Fruit fly (Drosophila melanogaster): ENCODE results near the gene corolla.
A peak's percentile ranks its signal among the peaks of the same experiment; 100 is the strongest.

Gene corolla

DNA sequence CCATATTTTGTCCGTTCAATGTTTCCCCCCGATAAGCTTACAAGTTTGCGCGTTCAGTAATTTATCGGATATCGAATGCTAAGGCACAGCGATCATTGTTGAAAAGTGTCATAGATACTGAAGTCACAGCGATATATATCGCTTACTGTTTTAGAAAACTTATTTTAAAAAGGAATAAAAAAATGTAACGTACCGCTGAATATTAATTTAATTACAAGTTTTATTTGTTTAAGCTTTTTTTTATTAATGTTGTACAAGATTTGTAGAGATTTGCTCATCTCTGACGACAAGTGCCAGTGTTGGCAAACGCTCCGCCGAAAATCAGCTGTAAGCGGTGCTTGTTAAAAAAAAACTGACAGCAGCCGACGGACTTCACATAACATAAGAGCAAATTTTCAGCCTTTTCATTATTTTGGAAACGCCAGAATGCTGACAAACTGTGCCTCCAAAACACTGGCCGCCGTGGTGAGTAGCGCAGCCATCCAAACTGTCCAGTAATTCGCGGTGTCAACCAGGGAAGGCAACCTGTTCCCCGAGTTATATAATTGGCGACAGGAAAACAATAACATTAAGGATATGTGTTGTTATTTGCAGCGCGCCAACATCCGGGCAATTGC is at the start of gene corolla, which contains the start of gene ND-24:
Gene corolla (minus strand): TSS at position 52 of the 617 bp plus-strand sequence.
Gene ND-24 (plus strand): TSS at position 94 of the 617 bp plus-strand sequence.
- TF ChIP-seq noc (tag; optimal IDR thresholded peaks at IDR 0.05), result peak; percentile 71

DNA sequence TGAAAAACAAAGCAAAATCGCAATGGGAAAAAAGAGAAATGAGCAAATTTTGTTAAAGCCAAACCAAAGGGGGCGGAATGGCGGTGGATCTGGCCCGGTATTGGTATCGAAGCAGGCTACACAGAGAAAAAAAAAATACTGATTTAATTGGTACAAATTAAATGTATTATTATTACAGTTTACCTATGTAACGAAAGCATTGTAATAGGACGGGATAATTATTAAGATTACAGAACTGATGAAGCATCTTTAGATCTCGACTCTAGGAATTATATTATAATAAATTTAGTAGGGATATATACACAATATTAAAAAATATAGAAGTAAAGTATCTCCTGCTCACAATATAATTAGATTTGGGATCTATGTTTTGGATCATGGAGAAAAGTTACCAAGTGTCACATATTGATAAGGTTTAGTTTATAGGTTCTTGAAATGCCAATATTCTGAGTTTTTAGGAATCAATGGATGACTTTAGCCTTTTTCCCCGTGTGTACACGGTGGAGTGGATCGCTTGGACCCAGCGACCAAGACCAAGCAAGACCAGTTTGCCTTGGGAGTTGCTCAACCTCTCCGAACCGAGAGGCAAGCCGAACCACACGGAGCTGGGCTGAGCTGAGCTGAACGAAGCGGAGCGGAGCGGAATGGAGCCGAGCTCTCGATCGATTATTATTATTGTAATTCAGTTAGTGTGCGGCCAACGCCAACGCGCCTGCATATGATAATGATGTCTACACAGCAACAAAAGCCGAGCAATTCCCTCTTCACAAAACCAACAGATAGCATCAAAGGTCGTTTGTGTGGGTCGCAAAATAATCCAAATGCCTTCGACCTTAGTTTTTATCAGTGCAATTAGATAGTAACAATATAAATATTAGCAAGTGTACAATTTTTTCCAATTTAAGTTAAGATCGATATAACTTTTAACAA is 48.1 kb upstream of the corolla start:
- TF ChIP-seq noc (tag; optimal IDR thresholded peaks at IDR 0.05), result peak; percentile 19

DNA sequence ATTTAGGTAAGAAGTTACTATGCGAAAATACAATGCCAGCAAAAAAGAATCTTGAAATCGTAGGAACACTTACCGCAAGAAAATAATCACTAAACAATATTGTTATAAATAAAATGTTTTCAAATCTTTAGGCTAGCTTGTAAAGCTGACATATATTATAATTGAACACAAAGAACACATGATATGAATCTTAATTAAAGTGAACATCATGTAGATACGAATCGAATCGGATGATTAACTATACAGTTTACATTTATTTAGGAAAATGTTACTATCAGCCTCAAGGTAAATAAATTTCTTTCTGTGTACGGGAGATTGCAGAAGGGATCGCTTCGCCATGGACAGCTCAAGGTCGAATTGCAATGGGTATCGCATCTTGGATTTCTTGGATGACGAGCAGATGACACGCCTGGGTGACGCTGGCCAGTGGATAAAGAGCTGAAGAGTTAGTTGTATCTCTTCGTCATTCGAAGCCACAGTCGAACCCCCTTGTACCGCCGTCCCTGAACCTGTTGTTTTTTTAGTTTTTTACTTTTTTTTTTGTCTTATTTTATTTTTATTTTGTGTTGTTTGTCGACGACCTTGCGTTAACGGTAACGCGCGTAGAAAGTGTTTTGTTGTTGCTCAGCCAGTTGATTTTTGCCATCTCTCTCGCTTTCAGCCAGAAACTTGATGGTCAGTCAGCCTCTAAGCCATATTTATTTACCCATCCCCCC is 46.3 kb upstream of the corolla start:
- TF ChIP-seq noc (tag; optimal IDR thresholded peaks at IDR 0.05), result no peak

DNA sequence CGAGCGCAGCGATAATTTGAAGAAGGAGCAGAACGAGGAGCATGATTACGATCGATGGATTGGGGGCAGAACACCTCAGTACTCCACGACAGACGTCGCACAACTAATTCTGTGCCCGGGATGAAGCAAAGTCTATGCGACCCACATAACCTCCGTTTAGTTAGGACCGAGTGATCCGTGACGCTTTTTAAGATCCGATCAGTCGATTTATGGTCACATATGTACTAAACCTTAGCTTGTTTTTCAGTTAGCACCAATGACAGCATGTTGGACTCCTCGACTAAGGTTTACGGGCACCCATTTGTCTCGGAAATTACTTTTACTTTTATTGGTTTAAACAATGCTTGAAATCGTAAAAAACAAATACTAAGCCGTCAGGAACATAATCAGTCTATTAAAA is 39.9 kb upstream of the corolla start, which contains the start of gene CG12990:
Gene CG12990 (minus strand): TSS at position 101 of the 400 bp plus-strand sequence.
- TF ChIP-seq noc (tag; optimal IDR thresholded peaks at IDR 0.05), result no peak

DNA sequence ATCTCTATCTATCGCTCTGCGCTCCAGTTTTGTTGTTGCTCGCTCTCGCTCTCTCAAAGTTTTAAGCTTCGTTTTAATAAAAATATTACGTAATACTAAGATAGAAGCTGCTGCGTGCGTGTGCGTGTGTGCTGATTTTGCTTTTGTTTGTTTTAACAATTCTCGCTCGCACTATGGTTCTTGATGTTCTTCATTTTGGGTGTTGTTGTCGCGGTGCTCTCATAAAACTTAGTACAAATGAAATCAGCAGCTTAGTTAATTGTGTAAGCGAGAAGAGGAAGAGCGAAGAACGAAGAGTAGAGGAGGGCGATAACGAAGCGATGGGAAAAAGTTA is 27.2 kb upstream of the corolla start:
- TF ChIP-seq noc (tag; optimal IDR thresholded peaks at IDR 0.05), result peak; percentile 41

DNA sequence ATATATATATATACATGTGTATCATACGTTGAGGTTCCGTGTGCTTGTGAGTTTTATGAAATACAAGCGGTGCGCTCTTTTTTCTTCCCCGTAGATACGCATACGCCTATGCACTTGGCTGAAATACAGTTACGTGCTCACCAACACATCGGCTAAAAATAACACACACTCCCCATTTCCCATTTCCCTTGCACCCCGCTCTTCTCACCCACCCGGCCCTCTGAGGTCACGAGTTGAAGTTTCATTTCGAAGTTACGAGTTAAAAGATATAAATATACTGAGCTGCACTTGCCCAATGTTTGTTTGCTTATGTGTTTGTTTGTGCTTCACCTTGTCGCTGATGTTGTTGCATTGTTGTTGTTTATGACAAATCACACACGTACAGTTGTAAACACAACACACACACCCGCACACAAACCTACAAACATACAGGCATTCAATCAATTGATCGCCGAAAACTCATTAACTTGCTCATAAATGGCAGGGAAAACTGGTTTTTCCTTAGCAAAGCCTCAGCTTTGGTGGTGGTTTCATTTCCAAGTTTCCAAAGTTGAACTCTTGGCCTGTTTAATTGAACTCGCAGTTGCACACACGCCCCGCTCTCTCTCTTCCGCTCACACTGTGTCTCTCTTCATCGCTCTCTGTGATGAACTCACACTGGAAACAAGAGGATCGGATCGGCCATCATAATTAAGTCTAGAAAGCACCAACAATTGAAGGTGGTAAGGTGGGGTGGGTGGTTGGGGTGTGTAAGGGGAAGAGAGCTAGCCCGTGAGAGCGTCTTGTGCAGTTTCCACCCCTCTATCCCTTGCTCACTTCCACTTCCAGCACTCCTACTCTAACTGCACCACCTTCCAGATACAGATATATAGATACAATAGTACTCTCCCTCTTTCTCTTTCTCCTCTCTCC is 26.6 kb upstream of the corolla start:
- TF ChIP-seq noc (tag; optimal IDR thresholded peaks at IDR 0.05), result no peak

DNA sequence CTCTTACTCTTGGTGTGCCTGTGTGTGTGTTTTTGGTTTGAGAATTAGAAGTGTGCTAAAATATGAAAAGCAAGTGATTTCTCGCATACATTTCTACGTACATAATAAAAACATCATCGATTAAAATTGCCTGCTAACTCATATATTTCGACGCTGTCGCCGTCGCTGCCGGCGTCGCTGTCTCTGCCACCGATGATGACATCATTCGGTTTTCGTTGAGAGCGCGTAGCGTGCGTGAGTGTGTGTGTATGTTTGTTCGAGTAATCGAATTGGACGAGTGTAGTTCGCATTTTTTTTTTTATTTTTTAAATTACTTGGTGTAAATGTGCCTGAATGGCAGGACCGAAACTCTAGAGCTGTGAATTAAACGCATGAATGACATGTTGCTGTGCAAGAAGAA is 25.9 kb upstream of the corolla start:
- peak; percentile 10 for TF ChIP-seq noc (tag; optimal IDR thresholded peaks at IDR 0.05)

DNA sequence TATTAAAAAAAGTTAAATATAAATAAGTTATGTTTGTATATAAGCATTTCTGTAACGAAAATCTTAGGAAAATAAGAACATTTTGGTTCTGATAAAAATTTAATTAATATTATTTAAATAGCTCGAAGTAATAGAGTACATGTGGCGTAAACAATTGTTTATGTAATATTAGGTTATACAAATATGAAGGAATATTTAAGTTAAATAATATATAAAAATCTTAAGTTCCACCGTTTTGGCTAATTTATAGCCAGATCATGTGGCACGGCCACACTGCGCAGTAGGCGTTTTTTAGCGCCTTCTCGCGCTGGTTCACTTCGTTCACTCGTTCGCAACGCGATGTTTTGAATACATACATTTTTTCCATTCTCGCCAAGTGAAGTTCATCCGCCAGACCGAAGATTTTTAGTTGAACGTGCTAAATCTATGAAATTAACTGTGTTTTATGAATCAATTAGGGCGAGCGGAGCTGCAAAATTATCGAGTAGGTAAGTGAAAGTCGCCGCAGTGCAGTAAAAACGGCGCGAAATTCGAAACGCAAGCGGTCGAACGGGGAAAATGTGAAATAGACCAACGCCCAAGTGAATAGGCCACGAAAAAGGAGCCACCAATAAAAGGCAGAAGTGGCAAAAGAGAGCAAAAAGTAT is 25.3 kb upstream of the corolla start, which contains the start of gene beta-Spec:
Gene beta-Spec (plus strand): TSS at position 323 of the 647 bp plus-strand sequence.
- no peak for TF ChIP-seq noc (tag; optimal IDR thresholded peaks at IDR 0.05)

DNA sequence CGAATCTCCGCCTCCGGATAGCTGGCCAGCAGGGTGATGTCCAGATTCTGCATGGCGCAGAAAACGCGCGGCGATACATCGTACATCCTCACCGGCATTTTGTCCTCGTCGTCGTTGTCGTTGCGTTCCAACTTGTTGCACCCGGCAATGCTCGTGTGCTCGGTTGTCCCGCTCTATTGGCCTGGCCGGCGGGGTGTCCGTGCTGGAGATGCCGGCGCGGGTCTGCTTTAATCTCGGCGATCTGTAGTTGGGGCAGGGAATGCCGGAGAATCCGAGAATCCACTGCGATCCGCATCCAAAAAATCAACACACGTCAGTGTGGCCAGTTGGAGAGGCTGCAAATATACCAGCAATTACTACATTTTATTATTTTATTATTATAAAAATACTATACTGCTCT is 24.7 kb upstream of the corolla start, which contains the start of gene IntS2:
Gene IntS2 (minus strand): TSS at position 318 of the 400 bp plus-strand sequence.
- no peak for TF ChIP-seq noc (tag; optimal IDR thresholded peaks at IDR 0.05)

DNA sequence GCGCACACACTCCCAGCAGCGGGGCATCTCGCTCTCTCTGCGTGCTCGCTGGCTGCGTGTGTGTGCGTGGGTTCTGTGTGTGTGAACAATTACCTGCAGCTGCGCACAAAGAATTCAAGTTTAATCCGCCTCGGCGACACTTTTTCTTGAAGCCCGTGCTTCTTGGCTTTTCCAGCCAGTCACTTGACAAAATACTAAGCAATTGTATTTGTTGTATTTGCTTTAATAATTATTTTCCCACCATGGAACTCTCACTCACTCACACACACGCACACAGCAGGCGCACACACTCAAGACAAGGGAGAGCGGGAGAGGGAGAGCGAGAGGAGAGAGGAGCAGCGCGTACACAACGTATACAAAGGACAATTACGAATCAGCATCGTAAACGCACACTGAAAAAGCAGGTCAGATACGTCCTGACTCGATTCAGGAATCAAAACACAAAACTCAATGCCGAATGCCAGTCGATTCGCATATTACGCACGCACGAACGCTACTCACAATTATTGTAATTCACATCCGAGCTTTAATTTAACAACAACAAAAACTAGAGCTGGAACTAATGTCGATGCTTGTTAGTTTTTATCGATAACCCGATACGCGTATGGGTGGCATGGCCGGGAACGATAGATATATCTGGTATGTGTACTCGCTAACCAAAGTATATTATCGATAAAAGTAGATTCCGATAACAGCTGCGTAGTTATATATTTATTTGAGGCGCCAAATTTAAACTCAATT is 20.3 kb upstream of the corolla start, which contains the start of gene RhoGAPp190:
Gene RhoGAPp190 (minus strand): TSS at position 565 of the 741 bp plus-strand sequence.
- no peak for TF ChIP-seq noc (tag; optimal IDR thresholded peaks at IDR 0.05)

DNA sequence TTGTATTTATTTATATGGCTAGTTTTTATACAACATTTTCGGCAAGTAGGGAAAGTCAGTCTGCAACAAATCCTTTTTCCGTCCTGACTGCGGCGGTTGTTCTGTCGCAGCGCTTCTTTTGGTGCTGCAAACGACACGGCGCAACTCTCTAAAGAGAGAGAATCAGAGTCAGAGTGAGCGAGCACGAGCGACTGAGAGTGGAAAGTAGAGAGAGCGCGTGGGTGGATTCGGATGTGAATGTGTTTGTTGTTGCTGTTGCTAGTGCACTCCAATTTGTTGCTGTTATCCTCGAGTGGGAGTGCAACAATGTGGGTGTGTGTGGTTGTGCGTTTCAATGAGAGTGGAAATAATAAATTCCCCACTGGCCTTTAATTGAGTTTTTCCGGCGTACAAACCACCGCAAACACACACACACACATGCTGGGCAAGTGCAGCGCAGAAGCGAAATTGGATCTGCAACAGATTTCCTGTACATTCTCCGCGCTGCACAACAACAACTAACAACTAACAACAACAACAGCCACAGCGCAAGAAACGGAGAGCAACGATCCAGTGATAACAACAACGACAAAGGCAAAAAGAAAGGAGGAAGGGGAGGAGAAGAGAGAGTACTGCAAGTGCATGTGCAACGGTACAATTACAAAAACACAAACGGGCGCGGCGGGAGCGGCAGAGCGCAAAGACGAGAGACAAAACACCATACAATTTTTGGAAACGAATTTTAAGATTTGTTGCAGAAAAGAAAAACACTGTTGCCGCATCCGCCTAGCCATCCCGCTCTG is 19.6 kb upstream of the corolla start:
- no peak for TF ChIP-seq noc (tag; optimal IDR thresholded peaks at IDR 0.05)

DNA sequence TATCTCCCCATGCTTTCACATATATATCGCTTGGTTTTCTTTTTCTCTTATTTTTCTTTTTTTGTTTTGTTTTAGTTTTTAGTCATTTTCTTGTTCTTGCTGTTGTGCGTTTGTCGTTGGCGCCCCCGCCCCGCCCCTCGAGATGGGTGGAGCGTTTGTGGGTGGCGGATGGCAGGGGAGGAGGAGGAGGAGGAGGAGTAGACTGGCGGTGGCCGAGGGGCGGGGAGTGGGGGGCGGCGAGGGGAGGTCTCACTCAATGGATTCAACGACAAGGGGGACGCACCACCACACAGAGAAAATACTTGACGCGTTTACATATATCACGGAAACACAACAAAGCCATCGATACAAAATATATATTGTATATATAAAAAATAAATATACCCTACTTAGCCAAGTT is 9.0 kb upstream of the corolla start:
- TF ChIP-seq noc (tag; optimal IDR thresholded peaks at IDR 0.05), result no peak

DNA sequence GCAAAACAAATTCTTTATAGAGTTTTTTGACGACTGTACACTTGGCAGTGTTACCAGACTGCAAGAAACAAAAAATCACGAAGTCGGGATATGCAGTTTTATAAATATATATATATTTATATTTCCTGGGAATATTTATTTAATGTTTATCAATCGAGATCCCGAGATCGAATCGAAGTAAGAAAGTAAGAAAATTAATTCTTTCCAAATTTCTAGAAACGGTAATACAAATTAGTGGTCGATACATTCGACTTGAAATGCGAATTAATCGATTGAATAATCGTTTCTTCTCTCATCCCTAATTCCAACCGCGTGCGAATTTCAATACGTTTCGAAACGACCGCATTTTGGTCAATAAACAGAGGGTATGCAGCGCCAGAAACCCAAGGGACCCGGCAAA is 4.2 kb upstream of the corolla start, which contains the start of the genes CG8289 and CG5800:
Gene CG8289 (minus strand): TSS at position 44 of the 400 bp plus-strand sequence.
Gene CG5800 (plus strand): TSS at position 281 of the 400 bp plus-strand sequence.
- no peak for TF ChIP-seq noc (tag; optimal IDR thresholded peaks at IDR 0.05)

Measured in whole organism, larva.